Fruit fly (Drosophila melanogaster): ENCODE results near the gene CG43235.

The CG43235 gene

DNA sequence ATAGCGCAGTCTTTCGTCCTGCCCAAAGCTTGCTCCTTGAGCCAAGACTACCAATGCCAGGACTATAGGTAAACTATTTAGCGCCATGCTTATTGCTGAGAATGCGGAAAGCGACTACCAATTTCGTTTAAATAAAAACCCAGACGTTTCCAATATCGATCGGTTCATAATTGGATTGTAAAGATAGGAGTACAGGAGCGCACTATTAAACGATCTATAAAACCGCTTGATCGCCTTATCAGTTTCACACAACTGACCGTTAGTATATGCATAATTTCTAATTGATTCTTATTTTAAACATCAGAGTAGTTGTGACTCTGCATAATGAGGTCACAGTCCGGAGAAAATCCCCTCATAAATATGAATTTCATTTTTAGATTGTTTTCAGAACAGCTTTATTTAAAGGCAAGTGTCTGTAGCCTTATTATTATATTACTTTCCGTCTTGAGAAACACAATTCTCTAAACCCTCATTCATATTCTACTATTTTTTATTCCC lies at the start of gene CG43235, which contains the start of gene CG7025:
CG43235 (plus strand) TSS at position 448 of the 498 bp plus-strand sequence.
CG7025 (minus strand) TSS at position 101 of the 498 bp plus-strand sequence.
- TF ChIP-seq exex (tag; optimal IDR thresholded peaks at IDR 0.05) (peak; percentile 32), Blimp-1 (GFP tag; optimal IDR thresholded peaks at IDR 0.05) (no peak)

DNA sequence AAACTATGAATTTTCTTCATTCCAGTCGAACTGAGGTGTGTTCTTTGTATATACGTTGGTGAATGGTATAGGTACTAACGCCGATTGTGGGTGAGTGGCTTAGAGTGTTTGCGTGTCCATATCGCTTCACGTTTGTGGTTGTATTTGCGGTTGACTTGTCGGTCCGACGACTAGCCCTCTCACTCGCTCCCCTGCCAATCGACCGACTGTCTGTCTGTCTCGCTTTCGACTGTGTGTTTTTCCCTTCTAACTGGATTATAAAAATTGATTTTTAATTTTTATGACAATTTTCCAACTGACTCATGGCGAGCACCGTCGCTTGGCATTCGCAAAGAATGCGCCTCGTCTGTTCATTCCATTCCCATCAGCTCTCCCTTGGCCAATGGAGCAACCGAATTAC lies 33.3 kb upstream of the CG43235 start:
- TF ChIP-seq CG10321 (GFP tag; IDR thresholded peaks at IDR 0.05) (peak; percentile 61; the same call in 1 of the 2 replicates), CG3838 (GFP tag; optimal IDR thresholded peaks at IDR 0.05) (no peak), CG14667 (GFP tag; IDR thresholded peaks at IDR 0.05) (0 out of 2 replicates have a peak, but pooled peaks have one; percentile 7)

- no peak for TF ChIP-seq dysf (GFP tag; IDR thresholded peaks at IDR 0.05)
- TF ChIP-seq hb (GFP tag; IDR thresholded peaks at IDR 0.05; ENCODE audit: partially characterized antibody), result no peak
- no peak for TF ChIP-seq Abd-B (GFP tag; optimal IDR thresholded peaks at IDR 0.05)
- TF ChIP-seq Hr39 (optimal IDR thresholded peaks at IDR 0.05), result no peak
- no peak for TF ChIP-seq yki (optimal IDR thresholded peaks at IDR 0.05)
- TF ChIP-seq Dref (GFP tag; IDR thresholded peaks at IDR 0.05), result no peak
- TF ChIP-seq TFAM (GFP tag; optimal IDR thresholded peaks at IDR 0.05), result no peak
- TF ChIP-seq Pdp1 (GFP tag; optimal IDR thresholded peaks at IDR 0.05), result no peak
- peak; percentile 15 for TF ChIP-seq Meics (GFP tag; optimal IDR thresholded peaks at IDR 0.05)
- TF ChIP-seq ftz-f1 (GFP tag; optimal IDR thresholded peaks at IDR 0.05), result no peak
- no peak for TF ChIP-seq CG18476 (GFP tag; optimal IDR thresholded peaks at IDR 0.05)
- TF ChIP-seq HLHmδ (GFP tag; optimal IDR thresholded peaks at IDR 0.05), result no peak
- no peak for TF ChIP-seq Lim3 (GFP tag; IDR thresholded peaks at IDR 0.05)
- TF ChIP-seq Gsc (GFP tag; IDR thresholded peaks at IDR 0.05), result peak; percentile 26; the same call in 1 of the 2 replicates
- TF ChIP-seq tup (GFP tag; optimal IDR thresholded peaks at IDR 0.05), result no peak
- TF ChIP-seq corto (GFP tag; optimal IDR thresholded peaks at IDR 0.05), result no peak
- peak; percentile 43 for TF ChIP-seq CG2120 (GFP tag; optimal IDR thresholded peaks at IDR 0.05)
- TF ChIP-seq Ptx1 (GFP tag; IDR thresholded peaks at IDR 0.05), result 0 out of 2 replicates have a peak, but pooled peaks have one; percentile 14
- TF ChIP-seq CG6654 (GFP tag; optimal IDR thresholded peaks at IDR 0.05), result no peak
- TF ChIP-seq Optix (GFP tag; IDR thresholded peaks at IDR 0.05), result no peak
- no peak for TF ChIP-seq dati (GFP tag; IDR thresholded peaks at IDR 0.05)
- peak in 1 of 2 experiments; percentile 28 for TF ChIP-seq eve (GFP tag; optimal IDR thresholded peaks at IDR 0.05)
- 0 out of 2 replicates have a peak, but pooled peaks have one; percentile 20 for TF ChIP-seq lmd (GFP tag; IDR thresholded peaks at IDR 0.05)
- no peak for TF ChIP-seq ranshi (GFP tag; IDR thresholded peaks at IDR 0.05)
- no peak for TF ChIP-seq wdn (GFP tag; IDR thresholded peaks at IDR 0.05)
- no peak for TF ChIP-seq ac (GFP tag; optimal IDR thresholded peaks at IDR 0.05)
- TF ChIP-seq CG2712 (tag; optimal IDR thresholded peaks at IDR 0.05), result no peak
- no peak for TF ChIP-seq CG8924 (tag; optimal IDR thresholded peaks at IDR 0.05)
- no peak for TF ChIP-seq CG6854 (GFP tag; optimal IDR thresholded peaks at IDR 0.05)
- no peak for TF ChIP-seq CG31441 (GFP tag; IDR thresholded peaks at IDR 0.05)
- peak; percentile 6 for TF ChIP-seq CG18619 (GFP tag; optimal IDR thresholded peaks at IDR 0.05)
- TF ChIP-seq CG17568 (GFP tag; optimal IDR thresholded peaks at IDR 0.05), result no peak
- TF ChIP-seq eyg (GFP tag; optimal IDR thresholded peaks at IDR 0.05), result no peak
- no peak for TF ChIP-seq emc (GFP tag; optimal IDR thresholded peaks at IDR 0.05)
- TF ChIP-seq gce (GFP tag; IDR thresholded peaks at IDR 0.05), result no peak
- TF ChIP-seq jumu (GFP tag; optimal IDR thresholded peaks at IDR 0.05), result no peak
- TF ChIP-seq CG3407 (GFP tag; optimal IDR thresholded peaks at IDR 0.05), result no peak
- TF ChIP-seq CG7963 (GFP tag; IDR thresholded peaks at IDR 0.05; ENCODE audit: partially characterized antibody), result no peak
- TF ChIP-seq prd (optimal IDR thresholded peaks at IDR 0.05), result no peak
- TF ChIP-seq prd (GFP tag; IDR thresholded peaks at IDR 0.05), result no peak
- TF ChIP-seq gem (tag; optimal IDR thresholded peaks at IDR 0.05), result peak; percentile 25
- TF ChIP-seq CG6689 (GFP tag; IDR thresholded peaks at IDR 0.05), result peak; percentile 14; the same call in 1 of the 2 replicates
- peak; percentile 58 for TF ChIP-seq Ets65A (GFP tag)
- no peak for TF ChIP-seq CG9727 (GFP tag; optimal IDR thresholded peaks at IDR 0.05)
These were observed 32.7 kb upstream of the CG43235 start for dm6 chr2L:7660087-7660486.
